Fruit fly (Drosophila melanogaster) whole organism, pupa: ENCODE data around the gene CG34179.

Source experiments
- CG10348 ChIP-seq: fragments of 200-800 bp; sonication (Bioruptor generic); IDR thresholded peaks from 2 replicates; pipeline ENCODE4 v1.3.6; 2022; ENCODE audit warnings: missing biosample characterization, missing genetic modification characterization
- CG32121 ChIP-seq: fragments of 200-800 bp; sonication (Bioruptor generic); IDR thresholded peaks from 2 replicates; pipeline ENCODE4 v1.3.6; 2022; ENCODE audit warnings: missing biosample characterization, missing genetic modification characterization
- CG34367 ChIP-seq: fragments of 200-800 bp; sonication (Bioruptor generic); optimal IDR thresholded peaks from 2 replicates; lab custom pipeline; 2018; ENCODE audit warnings: missing biosample characterization, mild to moderate bottlenecking, missing genetic modification characterization
- CG8301 ChIP-seq: fragments of 200-800 bp; sonication (Bioruptor generic); optimal IDR thresholded peaks from 2 replicates; lab custom pipeline; 2018; ENCODE audit warnings: missing biosample characterization, mild to moderate bottlenecking, missing genetic modification characterization
- Snoo ChIP-seq: fragments of 200-800 bp; sonication (Bioruptor generic); optimal IDR thresholded peaks from 3 replicates; lab custom pipeline; 2017; ENCODE audit warnings: missing biosample characterization, mild to moderate bottlenecking, missing genetic modification characterization, inconsistent platforms
- gl ChIP-seq: fragments of 200-800 bp; sonication (Bioruptor generic); optimal IDR thresholded peaks from 2 replicates; lab custom pipeline; 2018; ENCODE audit warnings: missing biosample characterization, mild to moderate bottlenecking, missing genetic modification characterization

- TF ChIP-seq CG10348, result no peak
- peak; percentile 1 for TF ChIP-seq gl (tag; lab: Kevin White, UChicago)
- peak; percentile 75 for TF ChIP-seq CG32121 (GFP tag; lab: Robert Waterston, UW)
- TF ChIP-seq CG34367 (tag; lab: Kevin White, UChicago), result no peak
- TF ChIP-seq CG8301 (tag; lab: Kevin White, UChicago), result peak; percentile 5
- peak; percentile 56 for TF ChIP-seq Snoo (tag; lab: Kevin White, UChicago)
Measured at dm6 chr2L:6078757-6079351, 30.3 kb upstream of the CG34179 start.
